Worm (Caenorhabditis elegans) whole organism, late embryonic: ENCODE data around the gene F31B9.7.

Source experiments
- ceh-34 ChIP-seq: sonication (generic microtip); optimal IDR thresholded peaks from 2 replicates; lab custom pipeline; 2016; ENCODE audit warnings: mild to moderate bottlenecking, missing genetic modification characterization, missing compliant biosample characterization
- ceh-48 ChIP-seq: sonication (generic microtip); optimal IDR thresholded peaks from 2 replicates; lab custom pipeline; 2016; ENCODE audit warnings: missing genetic modification characterization, inconsistent platforms, missing compliant biosample characterization
- dve-1 ChIP-seq: sonication (generic microtip); optimal IDR thresholded peaks from 2 replicates; lab custom pipeline; 2017; ENCODE audit warnings: antibody characterized with exemption, mild to moderate bottlenecking, missing genetic modification characterization, missing compliant biosample characterization
- ets-4 ChIP-seq: sonication (generic microtip); optimal IDR thresholded peaks from 2 replicates; lab custom pipeline; 2016; ENCODE audit warnings: missing genetic modification characterization, missing compliant biosample characterization
- lim-6 ChIP-seq: sonication (generic microtip); optimal IDR thresholded peaks from 2 replicates; lab custom pipeline; 2016; ENCODE audit warnings: missing genetic modification characterization, missing compliant biosample characterization

- TF ChIP-seq ets-4 (tag; lab: Kevin White, UChicago) (no peak), ceh-48 (tag; lab: Kevin White, UChicago) (no peak), dve-1 (no peak), ceh-34 (tag; lab: Kevin White, UChicago) (no peak), lim-6 (tag; lab: Kevin White, UChicago) (no peak)
Measured at ce11 chrX:15953086-15953485, 33.6 kb downstream of the F31B9.7 start.
